Worm (Caenorhabditis elegans): Measurements from ENCODE around the gene clc-20.

The clc-20 gene

ce11 chrIII:910540-911311 lies 38.3 kb downstream of the clc-20 start, which contains the start of the genes F23H11.5 and bra-2 (continued):
- no peak for TF ChIP-seq ceh-63 (GFP tag; optimal IDR thresholded peaks at IDR 0.05)
- no peak for TF ChIP-seq tlp-1 (tag; optimal IDR thresholded peaks at IDR 0.05)
- peak; percentile 44 for TF ChIP-seq snu-23 (GFP tag; optimal IDR thresholded peaks at IDR 0.05)
- TF ChIP-seq aha-1 (tag; optimal IDR thresholded peaks at IDR 0.05): no peak
- no peak for TF ChIP-seq snpc-4 (tag; optimal IDR thresholded peaks at IDR 0.05)
- peak; percentile 1 for TF ChIP-seq nhr-20 (tag; optimal IDR thresholded peaks at IDR 0.05)
- no peak for TF ChIP-seq mef-2 (tag; optimal IDR thresholded peaks at IDR 0.05)
- TF ChIP-seq nhr-47 (tag; optimal IDR thresholded peaks at IDR 0.05): peak; percentile 31
- TF ChIP-seq nhr-76 (tag; optimal IDR thresholded peaks at IDR 0.05): no peak
- no peak for TF ChIP-seq nhr-11 (tag; optimal IDR thresholded peaks at IDR 0.05)
- no peak for TF ChIP-seq pax-3 (tag; optimal IDR thresholded peaks at IDR 0.05)
- no peak for TF ChIP-seq fkh-4 (tag; optimal IDR thresholded peaks at IDR 0.05; ENCODE audit: borderline replicate concordance)
- no peak for TF ChIP-seq ztf-4 (tag; optimal IDR thresholded peaks at IDR 0.05)
- no peak for TF ChIP-seq lin-15B (tag; optimal IDR thresholded peaks at IDR 0.05)
- no peak for TF ChIP-seq nhr-237 (tag; optimal IDR thresholded peaks at IDR 0.05)
- TF ChIP-seq dpl-1 (GFP tag; optimal IDR thresholded peaks at IDR 0.05): peak in 2 of 3 experiments; percentile 27 to 43
- TF ChIP-seq ces-1 (GFP tag; optimal IDR thresholded peaks at IDR 0.05): no peak
- TF ChIP-seq nhr-85 (tag): no peak
- TF ChIP-seq C04F5.9 (tag; optimal IDR thresholded peaks at IDR 0.05): no peak
- no peak for TF ChIP-seq nhr-84 (tag; optimal IDR thresholded peaks at IDR 0.05)
- no peak for TF ChIP-seq xbp-1 (tag; optimal IDR thresholded peaks at IDR 0.05)
- no peak for TF ChIP-seq unc-98 (GFP tag; IDR thresholded peaks at IDR 0.05)
- peak; percentile 57 for TF ChIP-seq blmp-1 (tag; optimal IDR thresholded peaks at IDR 0.05)
- TF ChIP-seq efl-1 (optimal IDR thresholded peaks at IDR 0.05): peak; percentile 24 to 35
- TF ChIP-seq efl-1 (GFP tag; optimal IDR thresholded peaks at IDR 0.05 in 1 of 2): peak; percentile 32 to 79
- TF ChIP-seq ceh-8 (GFP tag; optimal IDR thresholded peaks at IDR 0.05): no peak
- TF ChIP-seq nhr-12 (tag; optimal IDR thresholded peaks at IDR 0.05): no peak
- no peak for TF ChIP-seq elt-2 (tag; optimal IDR thresholded peaks at IDR 0.05)
- no peak for TF ChIP-seq fkh-10 (GFP tag; optimal IDR thresholded peaks at IDR 0.05)
- peak in 1 of 6 experiments; percentile 5 for TF ChIP-seq elt-3 (tag; optimal IDR thresholded peaks at IDR 0.05)
- TF ChIP-seq fos-1 (tag; optimal IDR thresholded peaks at IDR 0.05): no peak
- no peak for TF ChIP-seq tbx-2 (tag; optimal IDR thresholded peaks at IDR 0.05)
- no peak for TF ChIP-seq mep-1 (tag; optimal IDR thresholded peaks at IDR 0.05)
- TF ChIP-seq hlh-17 (GFP tag; optimal IDR thresholded peaks at IDR 0.05; ENCODE audit: borderline replicate concordance): no peak
- TF ChIP-seq fkh-8 (tag; optimal IDR thresholded peaks at IDR 0.05): no peak
- TF ChIP-seq unc-130 (tag; optimal IDR thresholded peaks at IDR 0.05): peak; percentile 36
- TF ChIP-seq unc-62 (GFP tag; optimal IDR thresholded peaks at IDR 0.05): no peak
- TF ChIP-seq C34B4.2 (tag; optimal IDR thresholded peaks at IDR 0.05): no peak
- no peak for TF ChIP-seq hlh-4 (tag; optimal IDR thresholded peaks at IDR 0.05)
- TF ChIP-seq unc-86 (tag; optimal IDR thresholded peaks at IDR 0.05): no peak

ce11 chrIII:916897-917296 lies 44.5 kb downstream of the clc-20 start, which contains the start of gene idpp-13:
Gene idpp-13 (minus strand): TSS chrIII:916997.
- TF ChIP-seq unc-30 (tag; optimal IDR thresholded peaks at IDR 0.05) (no peak), efl-1 (optimal IDR thresholded peaks at IDR 0.05) (no peak), efl-1 (GFP tag; optimal IDR thresholded peaks at IDR 0.05 in 1 of 2) (peak in 1 of 2 experiments; percentile 72)

ce11 chrIII:919322-919721 lies 46.9 kb downstream of the clc-20 start, which contains the start of gene F23H11.7:
Gene F23H11.7 (minus strand): TSS chrIII:919422.
- no peak for TF ChIP-seq mdl-1 (tag; optimal IDR thresholded peaks at IDR 0.05)
- no peak for TF ChIP-seq ets-5 (GFP tag; IDR thresholded peaks at IDR 0.05)
- TF ChIP-seq isw-1 (GFP tag; IDR thresholded peaks at IDR 0.05): no peak
- no peak for TF ChIP-seq nhr-11 (tag; optimal IDR thresholded peaks at IDR 0.05)
- no peak for TF ChIP-seq efl-3 (GFP tag; optimal IDR thresholded peaks at IDR 0.05)
- TF ChIP-seq swsn-7 (tag; optimal IDR thresholded peaks at IDR 0.05): no peak
- no peak for TF ChIP-seq lin-35 (GFP tag; optimal IDR thresholded peaks at IDR 0.05)
- no peak for TF ChIP-seq lir-3 (tag; optimal IDR thresholded peaks at IDR 0.05; ENCODE audit: poor library complexity)
- TF ChIP-seq grh-1 (GFP tag; IDR thresholded peaks at IDR 0.05): no peak

Measured in whole organism, L1 larva.